Fruit fly (Drosophila melanogaster) whole organism, embryonic: Measurements from ENCODE around the gene CG6654.

Experiments
- ATbp ChIP-seq: fragments of 200-800 bp; sonication (Bioruptor generic); optimal IDR thresholded peaks from 2 replicates; lab custom pipeline; 2017; ENCODE audit warnings: missing biosample characterization, mild to moderate bottlenecking, missing genetic modification characterization, missing genetic modification reagents
- Blimp-1 ChIP-seq: fragments of 200-800 bp; sonication (Bioruptor generic); optimal IDR thresholded peaks from 3 replicates; lab custom pipeline; 2018; ENCODE audit warnings: missing biosample characterization, missing genetic modification characterization, mild to moderate bottlenecking, moderate library complexity, missing genetic modification reagents
- Bteb2 ChIP-seq: fragments of 200-800 bp; sonication (Bioruptor generic); optimal IDR thresholded peaks from 2 replicates; lab custom pipeline; 2016; ENCODE audit warnings: missing biosample characterization, missing genetic modification characterization
- CG11723 ChIP-seq: fragments of 200-800 bp; sonication (Bioruptor generic); optimal IDR thresholded peaks from 2 replicates; lab custom pipeline; 2017; ENCODE audit warnings: missing biosample characterization, mild to moderate bottlenecking, missing genetic modification characterization
- CG12104 ChIP-seq: fragments of 200-800 bp; sonication (Bioruptor generic); optimal IDR thresholded peaks from 3 replicates; lab custom pipeline; 2016; ENCODE audit warnings: missing biosample characterization, missing genetic modification characterization
- CG12769 ChIP-seq: fragments of 200-800 bp; sonication (Bioruptor generic); optimal IDR thresholded peaks from 2 replicates; lab custom pipeline; 2019; ENCODE audit warnings: missing biosample characterization, mild to moderate bottlenecking, missing genetic modification characterization, moderate library complexity
- CG14014 ChIP-seq: fragments of 200-800 bp; sonication (Bioruptor generic); IDR thresholded peaks from 2 replicates; pipeline ENCODE4 v1.3.6; 2022; ENCODE audit warnings: missing biosample characterization, missing genetic modification characterization
- CG14667 ChIP-seq: fragments of 200-800 bp; sonication (Bioruptor generic); IDR thresholded peaks from 2 replicates; pipeline ENCODE4 v1.3.6; 2022; ENCODE audit warnings: missing biosample characterization, missing genetic modification characterization
- CG1529 ChIP-seq: fragments of 200-800 bp; sonication (Bioruptor generic); optimal IDR thresholded peaks from 3 replicates; lab custom pipeline; 2018; ENCODE audit warnings: missing biosample characterization, missing genetic modification characterization
- CG18764 ChIP-seq: fragments of 200-800 bp; sonication (Bioruptor generic); optimal IDR thresholded peaks from 3 replicates; lab custom pipeline; 2016; ENCODE audit warnings: missing biosample characterization, missing genetic modification characterization
- CG30431 ChIP-seq: fragments of 200-800 bp; sonication (Bioruptor generic); optimal IDR thresholded peaks from 2 replicates; lab custom pipeline; 2017; ENCODE audit warnings: missing biosample characterization, missing genetic modification characterization
- CG3163 ChIP-seq: fragments of 200-800 bp; sonication (Bioruptor generic); optimal IDR thresholded peaks from 3 replicates; lab custom pipeline; 2016; ENCODE audit warnings: missing biosample characterization, missing genetic modification characterization
- CG32772 ChIP-seq: fragments of 200-800 bp; sonication (Bioruptor generic); IDR thresholded peaks from 2 replicates; pipeline ENCODE4 v1.3.6; 2022; ENCODE audit warnings: missing biosample characterization, missing genetic modification characterization
- CG3847 ChIP-seq: fragments of 200-800 bp; sonication (Bioruptor generic); IDR thresholded peaks from 2 replicates; pipeline ENCODE4 v1.3.6; 2022; ENCODE audit warnings: missing biosample characterization, missing genetic modification characterization
- CG42726 ChIP-seq: fragments of 200-800 bp; sonication (Bioruptor generic); IDR thresholded peaks from 2 replicates; pipeline ENCODE4 v1.3.6; 2022; ENCODE audit warnings: missing biosample characterization, missing genetic modification characterization; ENCODE audit not compliant: partially characterized antibody
- CG4282 ChIP-seq: fragments of 200-800 bp; sonication (Bioruptor generic); optimal IDR thresholded peaks from 2 replicates; lab custom pipeline; 2016; ENCODE audit warnings: missing biosample characterization, missing genetic modification characterization
- CG5953 ChIP-seq: fragments of 200-800 bp; sonication (Bioruptor generic); IDR thresholded peaks from 2 replicates; pipeline ENCODE4 v1.3.6; 2022; ENCODE audit warnings: missing biosample characterization, missing genetic modification characterization
- CG6272 ChIP-seq: fragments of 200-800 bp; sonication (Bioruptor generic); IDR thresholded peaks from 2 replicates; pipeline ENCODE4 v1.3.6; 2022; ENCODE audit warnings: missing biosample characterization, missing genetic modification characterization
- CG6854 ChIP-seq: fragments of 200-800 bp; sonication (Bioruptor generic); optimal IDR thresholded peaks from 3 replicates; lab custom pipeline; 2017; ENCODE audit warnings: missing biosample characterization, mild to moderate bottlenecking, missing genetic modification characterization
- CG7357 ChIP-seq: fragments of 200-800 bp; sonication (Bioruptor generic); IDR thresholded peaks from 3 replicates; pipeline ENCODE4 v1.3.6; 2022; ENCODE audit warnings: missing biosample characterization, missing genetic modification characterization
- CG7745 ChIP-seq: fragments of 200-800 bp; sonication (Bioruptor generic); optimal IDR thresholded peaks from 2 replicates; lab custom pipeline; 2018; ENCODE audit warnings: missing biosample characterization, mild to moderate bottlenecking, missing genetic modification characterization, moderate library complexity
- CG7786 ChIP-seq: fragments of 200-800 bp; sonication (Bioruptor generic); optimal IDR thresholded peaks from 2 replicates; lab custom pipeline; 2016; ENCODE audit warnings: missing biosample characterization, missing genetic modification characterization
- CG8478 ChIP-seq: fragments of >200 bp; optimal IDR thresholded peaks from 2 replicates; lab custom pipeline; 2018
- CG9609 ChIP-seq: fragments of 200-800 bp; sonication (Bioruptor generic); optimal IDR thresholded peaks from 3 replicates; lab custom pipeline; 2016; ENCODE audit warnings: missing biosample characterization, missing genetic modification characterization
- CG9817 ChIP-seq: fragments of 200-800 bp; sonication (Bioruptor generic); optimal IDR thresholded peaks from 2 replicates; lab custom pipeline; 2018; ENCODE audit warnings: missing biosample characterization, mild to moderate bottlenecking, missing genetic modification characterization, moderate library complexity
- Dad ChIP-seq: fragments of 200-800 bp; sonication (Bioruptor generic); optimal IDR thresholded peaks from 3 replicates; lab custom pipeline; 2016; ENCODE audit warnings: missing biosample characterization, missing genetic modification characterization
- Fer2 ChIP-seq: fragments of 200-800 bp; sonication (Bioruptor generic); optimal IDR thresholded peaks from 2 replicates; lab custom pipeline; 2018; ENCODE audit warnings: missing biosample characterization, mild to moderate bottlenecking, missing genetic modification characterization, moderate library complexity
- Hr39 ChIP-seq: fragments of >200 bp; optimal IDR thresholded peaks from 2 replicates; lab custom pipeline; 2017
- Mrtf ChIP-seq: fragments of 200-800 bp; sonication (Bioruptor generic); IDR thresholded peaks from 3 replicates; pipeline ENCODE4 v1.3.6; 2022; ENCODE audit warnings: missing biosample characterization, missing genetic modification characterization
- Sox102F ChIP-seq: fragments of 200-800 bp; sonication (Bioruptor generic); optimal IDR thresholded peaks from 2 replicates; lab custom pipeline; 2018; ENCODE audit warnings: missing biosample characterization, mild to moderate bottlenecking, missing genetic modification characterization, moderate library complexity
- Stat92E ChIP-seq, 3 experiments: fragments of >200 bp in 2 of 3; fragments of 200-800 bp in 1 of 3; sonication (Bioruptor generic) in 1 of 3; optimal IDR thresholded peaks; 2 replicates each; lab custom pipeline; 2017 to 2019; ENCODE audit warnings: missing biosample characterization in 3 of 3, missing genetic modification characterization in 3 of 3, mild to moderate bottlenecking in 1 of 3, moderate library complexity in 1 of 3
- Vsx1 ChIP-seq: fragments of 200-800 bp; sonication (Bioruptor generic); optimal IDR thresholded peaks from 2 replicates; lab custom pipeline; 2017; ENCODE audit warnings: missing biosample characterization, mild to moderate bottlenecking, missing genetic modification characterization, missing genetic modification reagents
- cad ChIP-seq: fragments of >200 bp; optimal IDR thresholded peaks from 2 replicates; lab custom pipeline; 2017; ENCODE audit warnings: missing biosample characterization, missing genetic modification characterization
- croc ChIP-seq: fragments of 200-800 bp; sonication (Bioruptor generic); conservative IDR thresholded peaks from 3 replicates; pipeline ENCODE4 v1.3.6; 2022; ENCODE audit warnings: missing biosample characterization, missing genetic modification characterization
- cwo ChIP-seq: fragments of 200-800 bp; sonication (Bioruptor generic); optimal IDR thresholded peaks from 3 replicates; lab custom pipeline; 2017; ENCODE audit warnings: missing biosample characterization, missing genetic modification characterization, mild to moderate bottlenecking, moderate library complexity, missing genetic modification reagents
- emc ChIP-seq: fragments of 200-800 bp; sonication (Bioruptor generic); optimal IDR thresholded peaks from 2 replicates; lab custom pipeline; 2016; ENCODE audit warnings: missing biosample characterization, missing genetic modification characterization
- fd64A ChIP-seq: fragments of 200-800 bp; sonication (Bioruptor generic); optimal IDR thresholded peaks from 3 replicates; lab custom pipeline; 2018; ENCODE audit warnings: missing biosample characterization, mild to moderate bottlenecking, missing genetic modification characterization
- ftz-f1 ChIP-seq: fragments of 200-800 bp; sonication (Bioruptor generic); optimal IDR thresholded peaks from 2 replicates; lab custom pipeline; 2016; ENCODE audit warnings: missing biosample characterization, missing genetic modification characterization
- lola ChIP-seq, 3 experiments: fragments of >200 bp in 2 of 3; fragments of 200-800 bp in 1 of 3; sonication (Bioruptor generic) in 1 of 3; optimal IDR thresholded peaks; 2 replicates each; lab custom pipeline; 2017 to 2019; ENCODE audit warnings: missing biosample characterization in 3 of 3, missing genetic modification characterization in 3 of 3, mild to moderate bottlenecking in 1 of 3, moderate library complexity in 1 of 3
- maf-S ChIP-seq: fragments of 200-800 bp; sonication (Bioruptor generic); optimal IDR thresholded peaks from 2 replicates; lab custom pipeline; 2016; ENCODE audit warnings: missing biosample characterization, missing genetic modification characterization
- nau ChIP-seq: fragments of 200-800 bp; sonication (Bioruptor generic); optimal IDR thresholded peaks from 3 replicates; lab custom pipeline; 2017; ENCODE audit warnings: missing biosample characterization, mild to moderate bottlenecking, missing genetic modification characterization, missing genetic modification reagents
- odd ChIP-seq: fragments of 200-800 bp; sonication (Bioruptor generic); optimal IDR thresholded peaks from 2 replicates; lab custom pipeline; 2017; ENCODE audit warnings: missing biosample characterization, mild to moderate bottlenecking, missing genetic modification characterization
- pb ChIP-seq: fragments of 200-800 bp; sonication (Bioruptor generic); optimal IDR thresholded peaks from 3 replicates; lab custom pipeline; 2016; ENCODE audit warnings: missing biosample characterization, missing genetic modification characterization
- pho ChIP-seq: fragments of 200-800 bp; sonication (Bioruptor generic); optimal IDR thresholded peaks from 2 replicates; lab custom pipeline; 2016; ENCODE audit warnings: missing biosample characterization, missing genetic modification characterization
- psq ChIP-seq: fragments of 200-800 bp; sonication (Bioruptor generic); optimal IDR thresholded peaks from 2 replicates; lab custom pipeline; 2017; ENCODE audit warnings: missing biosample characterization, missing genetic modification characterization
- salm ChIP-seq: fragments of 200-800 bp; sonication (Bioruptor generic); optimal IDR thresholded peaks from 2 replicates; lab custom pipeline; 2018; ENCODE audit warnings: missing biosample characterization, mild to moderate bottlenecking, missing genetic modification characterization
- tio ChIP-seq: fragments of 200-800 bp; sonication (Bioruptor generic); optimal IDR thresholded peaks from 2 replicates; lab custom pipeline; 2017; ENCODE audit warnings: missing biosample characterization, missing genetic modification characterization, inconsistent platforms
- ttk ChIP-seq: fragments of 200-800 bp; sonication (Bioruptor generic); IDR thresholded peaks from 2 replicates; pipeline ENCODE4 v2.1.2; 2022; ENCODE audit warnings: missing biosample characterization, missing genetic modification characterization
- tx ChIP-seq: fragments of 200-800 bp; sonication (Bioruptor generic); optimal IDR thresholded peaks from 2 replicates; lab custom pipeline; 2016; ENCODE audit warnings: missing biosample characterization, missing genetic modification characterization
- vvl ChIP-seq: fragments of 200-800 bp; sonication (Bioruptor generic); IDR thresholded peaks from 2 replicates; pipeline ENCODE4 v1.3.6; 2022; ENCODE audit warnings: missing biosample characterization, missing genetic modification characterization
- yki ChIP-seq: fragments of >200 bp; optimal IDR thresholded peaks from 3 replicates; lab custom pipeline; 2018

The CG6654 gene

dm6 chr3R:15229329-15229876 is 15.9 kb upstream of the CG6654 start, which contains the start of the genes Art3 and mRpS10 (continued):
- TF ChIP-seq Bteb2 (GFP tag; lab: Kevin White, UChicago) (peak; percentile 100), Mrtf (GFP tag; lab: Robert Waterston, UW) (peak; percentile 100), ftz-f1 (GFP tag; lab: Kevin White, UChicago) (peak; percentile 94), yki (lab: Kevin White, UChicago) (no peak), salm (tag; lab: Kevin White, UChicago) (peak; percentile 100), fd64A (peak; percentile 99), tx (GFP tag; lab: Kevin White, UChicago) (peak; percentile 100), CG18764 (GFP tag; lab: Kevin White, UChicago) (peak; percentile 100), ATbp (peak; percentile 99), CG7786 (GFP tag; lab: Kevin White, UChicago) (peak; percentile 100), cad (GFP tag; lab: Kevin White, UChicago) (no peak), Dad (peak; percentile 100), cwo (GFP tag; lab: Kevin White, UChicago) (peak; percentile 99), Blimp-1 (GFP tag; lab: Kevin White, UChicago) (peak; percentile 99), CG7745 (tag; lab: Kevin White, UChicago) (peak; percentile 99), CG4282 (peak; percentile 98), odd (peak; percentile 99), Fer2 (tag; lab: Kevin White, UChicago) (peak; percentile 100), CG32772 (GFP tag; lab: Robert Waterston, UW) (peak; percentile 100), tio (peak; percentile 100), Stat92E (GFP tag; optimal IDR thresholded peaks at IDR 0.05; lab: Kevin White, UChicago) (peak in 1 of 3 experiments; percentile 100), CG6854 (GFP tag; lab: Kevin White, UChicago) (peak; percentile 99), emc (GFP tag; lab: Kevin White, UChicago) (peak; percentile 100), CG7357 (GFP tag; lab: Robert Waterston, UW) (peak; percentile 99), CG1529 (peak; percentile 100), Sox102F (peak; percentile 100), nau (no peak), CG8478 (lab: Kevin White, UChicago) (no peak), CG14667 (peak; percentile 100), CG9609 (GFP tag; lab: Kevin White, UChicago) (peak; percentile 100), CG6272 (GFP tag; lab: Robert Waterston, UW) (peak; percentile 100), vvl (GFP tag; lab: Robert Waterston, UW) (peak; percentile 100), maf-S (peak; percentile 100), Vsx1 (GFP tag; lab: Kevin White, UChicago) (peak; percentile 99), CG11723 (GFP tag; lab: Kevin White, UChicago) (peak; percentile 99), CG3163 (peak; percentile 96), CG30431 (GFP tag; lab: Kevin White, UChicago) (peak; percentile 100), CG5953 (GFP tag; lab: Robert Waterston, UW) (peak; percentile 100), lola (GFP tag; optimal IDR thresholded peaks at IDR 0.05; lab: Kevin White, UChicago) (peak in 1 of 3 experiments; percentile 100), CG9817 (tag; lab: Kevin White, UChicago) (peak; percentile 100), pho (GFP tag; lab: Kevin White, UChicago) (peak; percentile 100), CG14014 (GFP tag; lab: Robert Waterston, UW) (peak; percentile 100), psq (peak; percentile 99), CG12104 (GFP tag; lab: Kevin White, UChicago) (peak; percentile 100), CG12769 (tag; lab: Kevin White, UChicago) (peak; percentile 100), croc (GFP tag; lab: Robert Waterston, UW) (peak; percentile 100), pb (GFP tag; lab: Kevin White, UChicago) (peak; percentile 100), Hr39 (lab: Kevin White, UChicago) (no peak), CG3847 (GFP tag; lab: Robert Waterston, UW) (peak; percentile 100), CG42726 (GFP tag; lab: Robert Waterston, UW) (0 out of 2 replicates have a peak, but pooled peaks have one; percentile 36), ttk (peak; percentile 100)
